Fruit fly (Drosophila melanogaster) whole organism, embryonic: ENCODE measurements around the gene Uba5.

Experiments used
- Ada2b ChIP-seq: fragments of 200-800 bp; sonication (Bioruptor generic); IDR thresholded peaks from 2 replicates; pipeline ENCODE4 v1.3.6; 2022; ENCODE audit warnings: missing biosample characterization, missing genetic modification characterization
- Atf6 ChIP-seq: fragments of 200-800 bp; sonication (Bioruptor generic); IDR thresholded peaks from 2 replicates; pipeline ENCODE4 v1.3.6; 2022; ENCODE audit warnings: missing biosample characterization, missing genetic modification characterization
- Bdp1 ChIP-seq: fragments of 200-800 bp; sonication (Bioruptor generic); optimal IDR thresholded peaks from 3 replicates; lab custom pipeline; 2016; ENCODE audit warnings: missing biosample characterization, missing genetic modification characterization
- CG11093 ChIP-seq: fragments of 200-800 bp; sonication (Bioruptor generic); IDR thresholded peaks from 3 replicates; pipeline ENCODE4 v1.3.6; 2022; ENCODE audit warnings: missing biosample characterization, missing genetic modification characterization
- CG11560 ChIP-seq: fragments of 200-800 bp; sonication (Bioruptor generic); IDR thresholded peaks from 3 replicates; pipeline ENCODE4 v1.3.6; 2022; ENCODE audit warnings: missing biosample characterization, missing genetic modification characterization
- CG14710 ChIP-seq: fragments of 200-800 bp; sonication (Bioruptor generic); optimal IDR thresholded peaks from 3 replicates; lab custom pipeline; 2019; ENCODE audit warnings: missing biosample characterization, mild to moderate bottlenecking, missing genetic modification characterization, moderate library complexity
- CG14965 ChIP-seq: fragments of 200-800 bp; sonication (Bioruptor generic); optimal IDR thresholded peaks from 2 replicates; lab custom pipeline; 2016; ENCODE audit warnings: missing biosample characterization, missing genetic modification characterization, borderline replicate concordance
- CG15011 ChIP-seq: fragments of 200-800 bp; sonication (Bioruptor generic); optimal IDR thresholded peaks from 3 replicates; lab custom pipeline; 2018; ENCODE audit warnings: missing biosample characterization, mild to moderate bottlenecking, missing genetic modification characterization
- CG15073 ChIP-seq: fragments of 200-800 bp; sonication (Bioruptor generic); optimal IDR thresholded peaks from 2 replicates; lab custom pipeline; 2016; ENCODE audit warnings: missing biosample characterization, missing genetic modification characterization
- CG15269 ChIP-seq: fragments of 200-800 bp; sonication (Bioruptor generic); optimal IDR thresholded peaks from 2 replicates; lab custom pipeline; 2018; ENCODE audit warnings: missing biosample characterization, mild to moderate bottlenecking, missing genetic modification characterization, moderate library complexity
- CG1529 ChIP-seq: fragments of 200-800 bp; sonication (Bioruptor generic); optimal IDR thresholded peaks from 3 replicates; lab custom pipeline; 2018; ENCODE audit warnings: missing biosample characterization, missing genetic modification characterization
- CG15514 ChIP-seq: fragments of 200-800 bp; sonication (Bioruptor generic); optimal IDR thresholded peaks from 3 replicates; lab custom pipeline; 2017; ENCODE audit warnings: missing biosample characterization, missing genetic modification characterization, mild to moderate bottlenecking, moderate library complexity, missing genetic modification reagents
- CG18619 ChIP-seq: fragments of 200-800 bp; sonication (Bioruptor generic); optimal IDR thresholded peaks from 3 replicates; lab custom pipeline; 2017; ENCODE audit warnings: missing biosample characterization, mild to moderate bottlenecking, missing genetic modification characterization
- CG18764 ChIP-seq: fragments of 200-800 bp; sonication (Bioruptor generic); optimal IDR thresholded peaks from 3 replicates; lab custom pipeline; 2016; ENCODE audit warnings: missing biosample characterization, missing genetic modification characterization
- CG2120 ChIP-seq: fragments of 200-800 bp; sonication (Bioruptor generic); optimal IDR thresholded peaks from 3 replicates; lab custom pipeline; 2016; ENCODE audit warnings: missing biosample characterization, missing genetic modification characterization
- CG6175 ChIP-seq: fragments of 200-800 bp; sonication (Bioruptor generic); IDR thresholded peaks from 3 replicates; pipeline ENCODE4 v1.3.6; 2022; ENCODE audit warnings: missing biosample characterization, missing genetic modification characterization
- CG7556 ChIP-seq: fragments of 200-800 bp; sonication (Bioruptor generic); optimal IDR thresholded peaks from 2 replicates; lab custom pipeline; 2017; ENCODE audit warnings: missing biosample characterization, mild to moderate bottlenecking, missing genetic modification characterization
- CG8290 ChIP-seq, 3 experiments: fragments of 200-800 bp; sonication (Bioruptor generic); optimal IDR thresholded peaks; 2 replicates each; lab custom pipeline; 2016 to 2019; ENCODE audit warnings: missing biosample characterization in 3 of 3, missing genetic modification characterization in 3 of 3, mild to moderate bottlenecking in 2 of 3, moderate library complexity in 1 of 3
- CG9437 ChIP-seq: fragments of 200-800 bp; sonication (Bioruptor generic); optimal IDR thresholded peaks from 2 replicates; lab custom pipeline; 2018; ENCODE audit warnings: missing biosample characterization, mild to moderate bottlenecking, missing genetic modification characterization
- Camta ChIP-seq: fragments of 200-800 bp; sonication (Bioruptor generic); optimal IDR thresholded peaks from 2 replicates; lab custom pipeline; 2016; ENCODE audit warnings: missing biosample characterization, missing genetic modification characterization
- Ets65A ChIP-seq: fragments of 200-800 bp; sonication (Bioruptor generic); peaks from one replicate; lab custom pipeline; 2016; ENCODE audit warnings: missing biosample characterization, missing genetic modification characterization
- Hmr ChIP-seq: fragments of 200-800 bp; sonication (Bioruptor generic); optimal IDR thresholded peaks from 3 replicates; lab custom pipeline; 2017; ENCODE audit warnings: mild to moderate bottlenecking, missing biosample characterization, missing genetic modification reagents, missing genetic modification characterization
- Nf-YA ChIP-seq: fragments of 200-800 bp; sonication (Bioruptor generic); IDR thresholded peaks from 2 replicates; pipeline ENCODE4 v1.3.6; 2022; ENCODE audit warnings: missing biosample characterization, missing genetic modification characterization
- Rfx ChIP-seq: fragments of 200-800 bp; sonication (Bioruptor generic); IDR thresholded peaks from 2 replicates; pipeline ENCODE4 v1.3.6; 2022; ENCODE audit warnings: missing biosample characterization, missing genetic modification characterization
- Scr ChIP-seq: fragments of 200-800 bp; sonication (Bioruptor generic); IDR thresholded peaks from 2 replicates; pipeline ENCODE4 v1.3.6; 2022; ENCODE audit warnings: missing biosample characterization, missing genetic modification characterization; ENCODE audit not compliant: partially characterized antibody
- Sin3A ChIP-seq: fragments of >200 bp; optimal IDR thresholded peaks from 2 replicates; lab custom pipeline; 2018
- Sox100B ChIP-seq: fragments of 200-800 bp; sonication (Bioruptor generic); optimal IDR thresholded peaks from 3 replicates; lab custom pipeline; 2018; ENCODE audit warnings: missing biosample characterization, mild to moderate bottlenecking, missing genetic modification characterization
- TFAM ChIP-seq: fragments of 200-800 bp; sonication (Bioruptor generic); optimal IDR thresholded peaks from 2 replicates; lab custom pipeline; 2017; ENCODE audit warnings: missing biosample characterization, missing genetic modification characterization, inconsistent platforms
- Trl ChIP-seq, 3 experiments: fragments of >200 bp in 2 of 3; fragments of 200-800 bp in 1 of 3; sonication (Bioruptor generic) in 1 of 3; optimal IDR thresholded peaks; 2 replicates in 1 of 3; 3 replicates in 2 of 3; lab custom pipeline; 2016 to 2017; ENCODE audit warnings: missing biosample characterization in 1 of 3, missing genetic modification characterization in 1 of 3
- Vsx1 ChIP-seq: fragments of 200-800 bp; sonication (Bioruptor generic); optimal IDR thresholded peaks from 2 replicates; lab custom pipeline; 2017; ENCODE audit warnings: missing biosample characterization, mild to moderate bottlenecking, missing genetic modification characterization, missing genetic modification reagents
- bbx ChIP-seq: fragments of 200-800 bp; sonication (Bioruptor generic); IDR thresholded peaks from 2 replicates; pipeline ENCODE4 v1.3.6; 2022; ENCODE audit warnings: missing biosample characterization, missing genetic modification characterization; ENCODE audit not compliant: partially characterized antibody
- bcd ChIP-seq: fragments of 200-800 bp; sonication (Bioruptor generic); optimal IDR thresholded peaks from 2 replicates; lab custom pipeline; 2017; ENCODE audit warnings: missing biosample characterization, mild to moderate bottlenecking, missing genetic modification characterization
- cg ChIP-seq: fragments of 200-800 bp; sonication (Bioruptor generic); optimal IDR thresholded peaks from 3 replicates; lab custom pipeline; 2019; ENCODE audit warnings: missing biosample characterization, mild to moderate bottlenecking, missing genetic modification characterization, moderate library complexity
- disco-r ChIP-seq: fragments of 200-800 bp; sonication (Bioruptor generic); optimal IDR thresholded peaks from 2 replicates; lab custom pipeline; 2016; ENCODE audit warnings: missing biosample characterization, missing genetic modification characterization
- eve ChIP-seq, 2 experiments: fragments of >200 bp; optimal IDR thresholded peaks; 2 replicates each; lab custom pipeline; 2017; ENCODE audit warnings: missing biosample characterization in 2 of 2, missing genetic modification characterization in 2 of 2
- grn ChIP-seq: fragments of 200-800 bp; sonication (Bioruptor generic); optimal IDR thresholded peaks from 3 replicates; lab custom pipeline; 2017; ENCODE audit warnings: missing biosample characterization, missing genetic modification characterization
- gsb-n ChIP-seq: fragments of 200-800 bp; sonication (Bioruptor generic); optimal IDR thresholded peaks from 3 replicates; lab custom pipeline; 2018; ENCODE audit warnings: missing biosample characterization, mild to moderate bottlenecking, missing genetic modification characterization
- jing ChIP-seq: fragments of 200-800 bp; sonication (Bioruptor generic); optimal IDR thresholded peaks from 2 replicates; lab custom pipeline; 2018; ENCODE audit warnings: missing biosample characterization, mild to moderate bottlenecking, missing genetic modification characterization
- lab ChIP-seq: fragments of 200-800 bp; sonication (Bioruptor generic); optimal IDR thresholded peaks from 3 replicates; lab custom pipeline; 2017; ENCODE audit warnings: missing biosample characterization, missing genetic modification characterization, mild to moderate bottlenecking, moderate library complexity, missing genetic modification reagents
- lilli ChIP-seq: fragments of 200-800 bp; sonication (Bioruptor generic); optimal IDR thresholded peaks from 3 replicates; lab custom pipeline; 2016; ENCODE audit warnings: missing biosample characterization, missing genetic modification characterization
- lmd ChIP-seq: fragments of 200-800 bp; sonication (Bioruptor generic); IDR thresholded peaks from 2 replicates; pipeline ENCODE4 v1.3.6; 2022; ENCODE audit warnings: missing biosample characterization, missing genetic modification characterization
- lola ChIP-seq, 3 experiments: fragments of >200 bp in 2 of 3; fragments of 200-800 bp in 1 of 3; sonication (Bioruptor generic) in 1 of 3; optimal IDR thresholded peaks; 2 replicates each; lab custom pipeline; 2017 to 2019; ENCODE audit warnings: missing biosample characterization in 3 of 3, missing genetic modification characterization in 3 of 3, mild to moderate bottlenecking in 1 of 3, moderate library complexity in 1 of 3
- luna ChIP-seq: fragments of 200-800 bp; sonication (Bioruptor generic); optimal IDR thresholded peaks from 2 replicates; lab custom pipeline; 2016; ENCODE audit warnings: missing biosample characterization, missing genetic modification characterization
- nerfin-2 ChIP-seq: fragments of 200-800 bp; sonication (Bioruptor generic); IDR thresholded peaks from 2 replicates; pipeline ENCODE4 v1.3.6; 2022; ENCODE audit warnings: missing biosample characterization, missing genetic modification characterization; ENCODE audit not compliant: partially characterized antibody
- peb ChIP-seq: fragments of 200-800 bp; sonication (Bioruptor generic); IDR thresholded peaks from 2 replicates; pipeline ENCODE4 v1.3.6; 2022; ENCODE audit warnings: missing biosample characterization, missing genetic modification characterization
- repo ChIP-seq: fragments of 200-800 bp; sonication (Bioruptor generic); optimal IDR thresholded peaks from 2 replicates; lab custom pipeline; 2016; ENCODE audit warnings: missing biosample characterization, missing genetic modification characterization
- shn ChIP-seq: fragments of 200-800 bp; sonication (Bioruptor generic); optimal IDR thresholded peaks from 3 replicates; lab custom pipeline; 2016; ENCODE audit warnings: missing biosample characterization, missing genetic modification characterization
- sob ChIP-seq: fragments of 200-800 bp; sonication (Bioruptor generic); IDR thresholded peaks from 2 replicates; pipeline ENCODE4 v1.3.6; 2022; ENCODE audit warnings: missing biosample characterization, missing genetic modification characterization
- ssp ChIP-seq: fragments of 200-800 bp; sonication (Bioruptor generic); IDR thresholded peaks from 2 replicates; pipeline ENCODE4 v1.3.6; 2022; ENCODE audit warnings: missing biosample characterization, missing genetic modification characterization
- wor ChIP-seq: fragments of 200-800 bp; sonication (Bioruptor generic); IDR thresholded peaks from 2 replicates; pipeline ENCODE4 v1.3.6; 2022; ENCODE audit warnings: missing biosample characterization, missing genetic modification characterization
- zen ChIP-seq: fragments of 200-800 bp; sonication (Bioruptor generic); optimal IDR thresholded peaks from 3 replicates; lab custom pipeline; 2018; ENCODE audit warnings: missing biosample characterization, mild to moderate bottlenecking, missing genetic modification characterization, moderate library complexity

Uba5 gene

dm6 chrX:11468304-11468703, 15.0 kb upstream of the Uba5 start (continued):
- no peak for TF ChIP-seq cg (GFP tag; lab: Kevin White, UChicago)
- TF ChIP-seq Sox100B (GFP tag; lab: Kevin White, UChicago), result peak; percentile 4
- TF ChIP-seq CG15011 (GFP tag; lab: Kevin White, UChicago), result no peak
- TF ChIP-seq disco-r (GFP tag; lab: Kevin White, UChicago), result no peak
- no peak for TF ChIP-seq Ets65A (GFP tag; lab: Kevin White, UChicago)
- no peak for TF ChIP-seq bbx (GFP tag; lab: Robert Waterston, UW)
- 0 out of 2 replicates have a peak, but pooled peaks have one; percentile 24 for TF ChIP-seq Nf-YA (GFP tag; lab: Robert Waterston, UW)
- TF ChIP-seq CG15514 (GFP tag; lab: Kevin White, UChicago), result peak; percentile 15
- TF ChIP-seq zen (tag; lab: Kevin White, UChicago), result no peak
- no peak for TF ChIP-seq shn (GFP tag; lab: Kevin White, UChicago)
- no peak for TF ChIP-seq CG2120 (GFP tag; lab: Kevin White, UChicago)
- no peak for TF ChIP-seq Camta
- no peak for TF ChIP-seq Vsx1 (GFP tag; lab: Kevin White, UChicago)
- TF ChIP-seq lmd (GFP tag; lab: Robert Waterston, UW), result peak; percentile 37
- TF ChIP-seq bcd (GFP tag; lab: Kevin White, UChicago), result no peak
- peak; percentile 58 for TF ChIP-seq Rfx (GFP tag; lab: Robert Waterston, UW)
- TF ChIP-seq peb (GFP tag; lab: Robert Waterston, UW), result no peak
- TF ChIP-seq Trl (optimal IDR thresholded peaks at IDR 0.05; lab: Kevin White, UChicago), result no peak
- no peak for TF ChIP-seq Trl (GFP tag; optimal IDR thresholded peaks at IDR 0.05; lab: Kevin White, UChicago)
- TF ChIP-seq sob (GFP tag; lab: Robert Waterston, UW), result peak; percentile 7; the same call in 1 of the 2 replicates
- no peak for TF ChIP-seq luna
- TF ChIP-seq CG14965 (GFP tag; lab: Kevin White, UChicago), result no peak
- TF ChIP-seq lola (GFP tag; optimal IDR thresholded peaks at IDR 0.05; lab: Kevin White, UChicago), result no peak
- TF ChIP-seq Sin3A (lab: Kevin White, UChicago), result no peak
- no peak for TF ChIP-seq jing (GFP tag; lab: Kevin White, UChicago)
- no peak for TF ChIP-seq Hmr (GFP tag; lab: Kevin White, UChicago)
- no peak for TF ChIP-seq eve (GFP tag; optimal IDR thresholded peaks at IDR 0.05; lab: Kevin White, UChicago)
- TF ChIP-seq CG14710 (tag; lab: Kevin White, UChicago), result no peak
- no peak for TF ChIP-seq lilli (GFP tag; lab: Kevin White, UChicago)
- TF ChIP-seq Bdp1 (GFP tag; lab: Kevin White, UChicago), result no peak
- TF ChIP-seq CG9437 (GFP tag; lab: Kevin White, UChicago), result no peak
- TF ChIP-seq CG7556 (GFP tag; lab: Kevin White, UChicago), result no peak
- TF ChIP-seq gsb-n (tag; lab: Kevin White, UChicago), result no peak
- TF ChIP-seq CG11093 (GFP tag; lab: Robert Waterston, UW), result no peak; the same call in 2 of the 3 replicates
- no peak for TF ChIP-seq CG15073 (GFP tag; lab: Kevin White, UChicago)
- peak; percentile 33; the same call in 1 of the 2 replicates for TF ChIP-seq Ada2b (GFP tag; lab: Robert Waterston, UW)
- no peak for TF ChIP-seq CG1529
- TF ChIP-seq grn (GFP tag; lab: Kevin White, UChicago), result no peak
- TF ChIP-seq wor (GFP tag; lab: Robert Waterston, UW), result no peak
- no peak for TF ChIP-seq CG11560
- no peak for TF ChIP-seq repo (GFP tag; lab: Kevin White, UChicago)
- no peak for TF ChIP-seq Atf6 (GFP tag; lab: Robert Waterston, UW)
- TF ChIP-seq CG18619 (GFP tag; lab: Kevin White, UChicago), result no peak
- peak; percentile 49 for TF ChIP-seq Scr
- TF ChIP-seq CG18764 (GFP tag; lab: Kevin White, UChicago), result no peak
- TF ChIP-seq lab, result no peak
- TF ChIP-seq ssp (GFP tag; lab: Robert Waterston, UW), result no peak
- TF ChIP-seq CG8290 (GFP tag; optimal IDR thresholded peaks at IDR 0.05; lab: Kevin White, UChicago), result no peak
- no peak for TF ChIP-seq CG8290 (tag; optimal IDR thresholded peaks at IDR 0.05; lab: Kevin White, UChicago)
- TF ChIP-seq CG6175, result no peak
- no peak for TF ChIP-seq nerfin-2 (GFP tag; lab: Robert Waterston, UW)
- TF ChIP-seq CG15269 (tag; lab: Kevin White, UChicago), result no peak
- TF ChIP-seq TFAM (GFP tag; lab: Kevin White, UChicago), result no peak
